Fruit fly (Drosophila melanogaster) whole organism, embryonic: Measurements from ENCODE around the gene CG13699.

Experiments used
- CG1024 ChIP-seq: fragments of 200-800 bp; sonication (Bioruptor generic); IDR thresholded peaks from 2 replicates; pipeline ENCODE4 v1.3.6; 2022; ENCODE audit warnings: missing biosample characterization, missing genetic modification characterization
- CG10267 ChIP-seq: fragments of 200-800 bp; sonication (Bioruptor generic); optimal IDR thresholded peaks from 2 replicates; lab custom pipeline; 2018; ENCODE audit warnings: missing biosample characterization, mild to moderate bottlenecking, missing genetic modification characterization, moderate library complexity
- CG11560 ChIP-seq: fragments of 200-800 bp; sonication (Bioruptor generic); IDR thresholded peaks from 3 replicates; pipeline ENCODE4 v1.3.6; 2022; ENCODE audit warnings: missing biosample characterization, missing genetic modification characterization
- CG1233 ChIP-seq: fragments of 200-800 bp; sonication (Bioruptor generic); optimal IDR thresholded peaks from 4 replicates; lab custom pipeline; 2018; ENCODE audit warnings: missing biosample characterization, mild to moderate bottlenecking, missing genetic modification characterization
- CG12769 ChIP-seq: fragments of 200-800 bp; sonication (Bioruptor generic); optimal IDR thresholded peaks from 2 replicates; lab custom pipeline; 2019; ENCODE audit warnings: missing biosample characterization, mild to moderate bottlenecking, missing genetic modification characterization, moderate library complexity
- CG13296 ChIP-seq: fragments of 200-800 bp; sonication (Bioruptor generic); optimal IDR thresholded peaks from 3 replicates; lab custom pipeline; 2018; ENCODE audit warnings: missing biosample characterization, mild to moderate bottlenecking, missing genetic modification characterization
- CG13775 ChIP-seq: fragments of 200-800 bp; sonication (Bioruptor generic); optimal IDR thresholded peaks from 3 replicates; lab custom pipeline; 2017; ENCODE audit warnings: missing biosample characterization, mild to moderate bottlenecking, missing genetic modification characterization
- CG14050 ChIP-seq: fragments of 200-800 bp; sonication (Bioruptor generic); IDR thresholded peaks from 3 replicates; pipeline ENCODE4 v1.3.6; 2022; ENCODE audit warnings: missing biosample characterization, missing genetic modification characterization
- CG15073 ChIP-seq: fragments of 200-800 bp; sonication (Bioruptor generic); optimal IDR thresholded peaks from 2 replicates; lab custom pipeline; 2016; ENCODE audit warnings: missing biosample characterization, missing genetic modification characterization
- CG15696 ChIP-seq: fragments of 200-800 bp; sonication (Bioruptor generic); optimal IDR thresholded peaks from 2 replicates; lab custom pipeline; 2019; ENCODE audit warnings: missing biosample characterization, mild to moderate bottlenecking, missing genetic modification characterization, moderate library complexity
- CG18599 ChIP-seq: fragments of 200-800 bp; sonication (Bioruptor generic); optimal IDR thresholded peaks from 3 replicates; lab custom pipeline; 2017; ENCODE audit warnings: missing biosample characterization, missing genetic modification characterization, mild to moderate bottlenecking, moderate library complexity, missing genetic modification reagents
- CG18764 ChIP-seq: fragments of 200-800 bp; sonication (Bioruptor generic); optimal IDR thresholded peaks from 3 replicates; lab custom pipeline; 2016; ENCODE audit warnings: missing biosample characterization, missing genetic modification characterization
- CG30020 ChIP-seq: fragments of 200-800 bp; optimal IDR thresholded peaks from 2 replicates; lab custom pipeline; 2019; ENCODE audit warnings: missing biosample characterization, mild to moderate bottlenecking, missing genetic modification characterization, moderate library complexity
- CG31224 ChIP-seq: fragments of 200-800 bp; sonication (Bioruptor generic); IDR thresholded peaks from 2 replicates; pipeline ENCODE4 v1.3.6; 2022; ENCODE audit warnings: missing biosample characterization, missing genetic modification characterization
- CG31441 ChIP-seq: fragments of 200-800 bp; sonication (Bioruptor generic); IDR thresholded peaks from 2 replicates; pipeline ENCODE4 v1.3.6; 2022; ENCODE audit warnings: missing biosample characterization, missing genetic modification characterization
- CG3995 ChIP-seq: fragments of 200-800 bp; sonication (Bioruptor generic); optimal IDR thresholded peaks from 3 replicates; lab custom pipeline; 2016; ENCODE audit warnings: missing biosample characterization, missing genetic modification characterization
- CG4617 ChIP-seq: fragments of 200-800 bp; sonication (Bioruptor generic); optimal IDR thresholded peaks from 3 replicates; lab custom pipeline; 2016; ENCODE audit warnings: missing biosample characterization, missing genetic modification characterization, borderline replicate concordance
- CG6654 ChIP-seq: fragments of 200-800 bp; sonication (Bioruptor generic); optimal IDR thresholded peaks from 2 replicates; lab custom pipeline; 2017; ENCODE audit warnings: missing biosample characterization, mild to moderate bottlenecking, missing genetic modification characterization
- CG6765 ChIP-seq: fragments of 200-800 bp; sonication (Bioruptor generic); optimal IDR thresholded peaks from 3 replicates; lab custom pipeline; 2017; ENCODE audit warnings: missing biosample characterization, mild to moderate bottlenecking, missing genetic modification characterization
- CG7786 ChIP-seq: fragments of 200-800 bp; sonication (Bioruptor generic); optimal IDR thresholded peaks from 2 replicates; lab custom pipeline; 2016; ENCODE audit warnings: missing biosample characterization, missing genetic modification characterization
- CG9817 ChIP-seq: fragments of 200-800 bp; sonication (Bioruptor generic); optimal IDR thresholded peaks from 2 replicates; lab custom pipeline; 2018; ENCODE audit warnings: missing biosample characterization, mild to moderate bottlenecking, missing genetic modification characterization, moderate library complexity
- CoRest ChIP-seq: fragments of 200-800 bp; sonication (Bioruptor generic); optimal IDR thresholded peaks from 3 replicates; lab custom pipeline; 2018; ENCODE audit warnings: missing biosample characterization, mild to moderate bottlenecking, missing genetic modification characterization, moderate library complexity
- D ChIP-seq, 2 experiments: fragments of 200-800 bp in 1 of 2; fragments of >200 bp in 1 of 2; sonication (Bioruptor generic) in 1 of 2; optimal IDR thresholded peaks; 2 replicates in 1 of 2; 3 replicates in 1 of 2; lab custom pipeline; 2017; ENCODE audit warnings: mild to moderate bottlenecking in 1 of 2, missing biosample characterization in 1 of 2, missing genetic modification characterization in 1 of 2, missing genetic modification reagents in 1 of 2
- HLH3B ChIP-seq: fragments of 200-800 bp; sonication (Bioruptor generic); IDR thresholded peaks from 2 replicates; pipeline ENCODE4 v1.3.6; 2022; ENCODE audit warnings: missing biosample characterization, missing genetic modification characterization
- Hr3 ChIP-seq: fragments of 200-800 bp; sonication (Bioruptor generic); optimal IDR thresholded peaks from 3 replicates; lab custom pipeline; 2016; ENCODE audit warnings: missing biosample characterization, missing genetic modification characterization
- Hr78 ChIP-seq, 2 experiments: fragments of 200-800 bp in 1 of 2; fragments of >200 bp in 1 of 2; sonication (Bioruptor generic) in 1 of 2; optimal IDR thresholded peaks; 2 replicates each; lab custom pipeline; 2017 to 2019; ENCODE audit warnings: missing biosample characterization in 2 of 2, missing genetic modification characterization in 2 of 2, mild to moderate bottlenecking in 1 of 2, moderate library complexity in 1 of 2
- Sin3A ChIP-seq: fragments of >200 bp; optimal IDR thresholded peaks from 2 replicates; lab custom pipeline; 2018
- Ssrp ChIP-seq: fragments of 200-800 bp; sonication (Bioruptor generic); optimal IDR thresholded peaks from 2 replicates; lab custom pipeline; 2018; ENCODE audit warnings: missing biosample characterization, mild to moderate bottlenecking, missing genetic modification characterization, moderate library complexity
- bab2 ChIP-seq: fragments of 200-800 bp; sonication (Bioruptor generic); optimal IDR thresholded peaks from 2 replicates; lab custom pipeline; 2016; ENCODE audit warnings: missing biosample characterization, missing genetic modification characterization
- cato ChIP-seq: fragments of 200-800 bp; sonication (Bioruptor generic); optimal IDR thresholded peaks from 2 replicates; lab custom pipeline; 2016; ENCODE audit warnings: missing biosample characterization, missing genetic modification characterization, borderline replicate concordance
- cg ChIP-seq: fragments of 200-800 bp; sonication (Bioruptor generic); optimal IDR thresholded peaks from 3 replicates; lab custom pipeline; 2019; ENCODE audit warnings: missing biosample characterization, mild to moderate bottlenecking, missing genetic modification characterization, moderate library complexity
- crc ChIP-seq: fragments of 200-800 bp; sonication (Bioruptor generic); optimal IDR thresholded peaks from 2 replicates; lab custom pipeline; 2016; ENCODE audit warnings: missing biosample characterization, missing genetic modification characterization
- crol ChIP-seq: fragments of 200-800 bp; sonication (Bioruptor generic); IDR thresholded peaks from 2 replicates; pipeline ENCODE4 v1.3.6; 2022; ENCODE audit warnings: missing biosample characterization, missing genetic modification characterization
- danr ChIP-seq: fragments of 200-800 bp; sonication (Bioruptor generic); IDR thresholded peaks from 2 replicates; pipeline ENCODE4 v1.3.6; 2022; ENCODE audit warnings: missing biosample characterization, missing genetic modification characterization
- dimm ChIP-seq: fragments of 200-800 bp; sonication (Bioruptor generic); IDR thresholded peaks from 2 replicates; pipeline ENCODE4 v1.3.6; 2022; ENCODE audit warnings: missing biosample characterization, missing genetic modification characterization
- en ChIP-seq: fragments of 200-800 bp; sonication (Bioruptor generic); optimal IDR thresholded peaks from 2 replicates; lab custom pipeline; 2016; ENCODE audit warnings: missing biosample characterization, missing genetic modification characterization
- ftz-f1 ChIP-seq: fragments of 200-800 bp; sonication (Bioruptor generic); optimal IDR thresholded peaks from 2 replicates; lab custom pipeline; 2016; ENCODE audit warnings: missing biosample characterization, missing genetic modification characterization
- gcm2 ChIP-seq: fragments of 200-800 bp; sonication (Bioruptor generic); optimal IDR thresholded peaks from 2 replicates; lab custom pipeline; 2016; ENCODE audit warnings: missing biosample characterization, missing genetic modification characterization
- her ChIP-seq: fragments of 200-800 bp; sonication (Bioruptor generic); optimal IDR thresholded peaks from 2 replicates; lab custom pipeline; 2016; ENCODE audit warnings: missing biosample characterization, missing genetic modification characterization
- hth ChIP-seq: fragments of >200 bp; optimal IDR thresholded peaks from 2 replicates; lab custom pipeline; 2017; ENCODE audit warnings: inconsistent platforms
- jigr1 ChIP-seq: fragments of 200-800 bp; sonication (Bioruptor generic); IDR thresholded peaks from 3 replicates; pipeline ENCODE4 v1.3.6; 2022; ENCODE audit warnings: missing biosample characterization, missing genetic modification characterization
- kni ChIP-seq: fragments of 200-800 bp; sonication (Bioruptor generic); optimal IDR thresholded peaks from 3 replicates; lab custom pipeline; 2017; ENCODE audit warnings: mild to moderate bottlenecking, missing biosample characterization, missing genetic modification reagents, missing genetic modification characterization
- luna ChIP-seq: fragments of 200-800 bp; sonication (Bioruptor generic); optimal IDR thresholded peaks from 2 replicates; lab custom pipeline; 2016; ENCODE audit warnings: missing biosample characterization, missing genetic modification characterization
- nau ChIP-seq: fragments of 200-800 bp; sonication (Bioruptor generic); optimal IDR thresholded peaks from 3 replicates; lab custom pipeline; 2017; ENCODE audit warnings: missing biosample characterization, mild to moderate bottlenecking, missing genetic modification characterization, missing genetic modification reagents
- otp ChIP-seq: fragments of 200-800 bp; sonication (Bioruptor generic); IDR thresholded peaks from 3 replicates; pipeline ENCODE4, ENCODE4 v1.3.6; 2022; ENCODE audit warnings: missing biosample characterization, missing genetic modification characterization
- pan ChIP-seq, 4 experiments: fragments of >200 bp in 3 of 4; fragments of 200-800 bp in 1 of 4; sonication (Bioruptor generic) in 1 of 4; optimal IDR thresholded peaks in 3 of 4; IDR thresholded peaks in 1 of 4; 2 replicates each; pipeline versions ENCODE4 v1.3.6 to Lab custom; 2017 to 2022; ENCODE audit warnings: missing biosample characterization in 2 of 4, missing genetic modification characterization in 2 of 4, mixed read lengths in 1 of 4
- ranshi ChIP-seq: fragments of 200-800 bp; sonication (Bioruptor generic); IDR thresholded peaks from 2 replicates; pipeline ENCODE4 v1.3.6; 2022; ENCODE audit warnings: missing biosample characterization, missing genetic modification characterization
- tll ChIP-seq, 2 experiments: fragments of 200-800 bp in 1 of 2; fragments of >200 bp in 1 of 2; sonication (Bioruptor generic) in 1 of 2; optimal IDR thresholded peaks; 2 replicates each; lab custom pipeline; 2017 to 2019; ENCODE audit warnings: missing biosample characterization in 2 of 2, missing genetic modification characterization in 2 of 2, mild to moderate bottlenecking in 1 of 2, moderate library complexity in 1 of 2
- unpg ChIP-seq: fragments of 200-800 bp; sonication (Bioruptor generic); optimal IDR thresholded peaks from 3 replicates; lab custom pipeline; 2018; ENCODE audit warnings: missing biosample characterization, mild to moderate bottlenecking, missing genetic modification characterization, moderate library complexity
- wek ChIP-seq: fragments of 200-800 bp; sonication (Bioruptor generic); optimal IDR thresholded peaks from 3 replicates; lab custom pipeline; 2018; ENCODE audit warnings: missing biosample characterization, mild to moderate bottlenecking, missing genetic modification characterization, moderate library complexity

Gene CG13699

DNA sequence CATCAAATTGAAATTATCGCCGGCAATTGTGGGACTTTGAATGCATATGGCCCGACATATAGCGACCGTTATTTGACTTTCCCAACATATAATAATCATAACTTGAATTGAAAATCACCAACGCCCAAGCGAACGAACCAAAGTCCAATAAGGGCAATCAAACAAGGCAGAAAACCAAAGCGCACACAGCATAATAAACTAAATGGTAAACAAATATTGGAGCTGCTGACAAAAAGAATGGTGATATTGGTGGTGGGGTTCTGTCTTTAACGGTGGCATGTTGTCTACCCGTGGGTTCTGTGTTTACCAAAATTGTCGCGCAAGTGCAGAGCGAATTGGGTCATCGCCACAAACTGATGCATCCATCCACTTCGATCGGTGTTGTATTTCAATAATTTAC lies 35.8 kb upstream of the CG13699 start (continued):
- no peak for TF ChIP-seq crol
- TF ChIP-seq cg (GFP tag; lab: Kevin White, UChicago): no peak
- TF ChIP-seq ftz-f1 (GFP tag; lab: Kevin White, UChicago): no peak
- peak; percentile 15 for TF ChIP-seq nau
- TF ChIP-seq kni (GFP tag; lab: Kevin White, UChicago): peak; percentile 65
- TF ChIP-seq CG15073: no peak
- no peak for TF ChIP-seq tll (GFP tag; optimal IDR thresholded peaks at IDR 0.05; lab: Kevin White, UChicago)
- TF ChIP-seq en (GFP tag; lab: Kevin White, UChicago): no peak
- TF ChIP-seq CG31224 (GFP tag; lab: Robert Waterston, UW): no peak
- TF ChIP-seq Hr3 (GFP tag; lab: Kevin White, UChicago): no peak
- no peak for TF ChIP-seq CG3995 (GFP tag; lab: Kevin White, UChicago)
- peak; percentile 24 for TF ChIP-seq unpg
- TF ChIP-seq CG7786: no peak
- no peak for TF ChIP-seq Hr78 (GFP tag; optimal IDR thresholded peaks at IDR 0.05; lab: Kevin White, UChicago)
- TF ChIP-seq Ssrp (tag; lab: Kevin White, UChicago): no peak
- no peak for TF ChIP-seq CG1024 (GFP tag; lab: Robert Waterston, UW)
- TF ChIP-seq CG9817 (tag; lab: Kevin White, UChicago): no peak
- no peak for TF ChIP-seq jigr1 (GFP tag; lab: Robert Waterston, UW)
- no peak for TF ChIP-seq CG30020 (tag; lab: Kevin White, UChicago)
- TF ChIP-seq pan (optimal IDR thresholded peaks at IDR 0.05; lab: Kevin White, UChicago): no peak
- peak in 1 of 2 experiments; percentile 47 for TF ChIP-seq pan (GFP tag; optimal IDR thresholded peaks at IDR 0.05 in 1 of 2, IDR thresholded peaks at IDR 0.05 in 1 of 2)
- TF ChIP-seq luna (GFP tag; lab: Kevin White, UChicago): no peak
- no peak for TF ChIP-seq her
- TF ChIP-seq bab2 (GFP tag; lab: Kevin White, UChicago): no peak
- TF ChIP-seq D (optimal IDR thresholded peaks at IDR 0.05; lab: Kevin White, UChicago): no peak
- peak; percentile 12 for TF ChIP-seq D (GFP tag; optimal IDR thresholded peaks at IDR 0.05; lab: Kevin White, UChicago)
- no peak for TF ChIP-seq CG6765 (GFP tag; lab: Kevin White, UChicago)
- TF ChIP-seq CG18764 (GFP tag; lab: Kevin White, UChicago): no peak
- no peak for TF ChIP-seq CG11560
- TF ChIP-seq HLH3B (GFP tag; lab: Robert Waterston, UW): no peak; the same call in 1 of the 2 replicates
- 0 out of 3 replicates have a peak, but pooled peaks have one; percentile 4 for TF ChIP-seq otp (GFP tag; lab: Robert Waterston, UW)
- no peak for TF ChIP-seq CoRest
- no peak for TF ChIP-seq CG14050 (GFP tag; lab: Robert Waterston, UW)
- TF ChIP-seq CG31441 (GFP tag; lab: Robert Waterston, UW): 0 out of 2 replicates have a peak, but pooled peaks have one; percentile 6
- no peak for TF ChIP-seq CG18599 (GFP tag; lab: Kevin White, UChicago)
- TF ChIP-seq CG6654 (GFP tag; lab: Kevin White, UChicago): no peak
- TF ChIP-seq dimm (GFP tag; lab: Robert Waterston, UW): no peak
- TF ChIP-seq CG10267 (tag; lab: Kevin White, UChicago): no peak
- TF ChIP-seq ranshi (GFP tag; lab: Robert Waterston, UW): no peak
- TF ChIP-seq danr (GFP tag; lab: Robert Waterston, UW): no peak
- no peak for TF ChIP-seq Sin3A
- TF ChIP-seq wek (GFP tag; lab: Kevin White, UChicago): peak; percentile 28
- TF ChIP-seq CG12769: no peak
- TF ChIP-seq cato: no peak
- no peak for TF ChIP-seq gcm2
- no peak for TF ChIP-seq CG4617 (GFP tag; lab: Kevin White, UChicago)
- TF ChIP-seq CG13775: no peak
- TF ChIP-seq CG15696 (tag; lab: Kevin White, UChicago): peak; percentile 4
- TF ChIP-seq CG1233: no peak
- no peak for TF ChIP-seq hth
- TF ChIP-seq CG13296 (GFP tag; lab: Kevin White, UChicago): no peak
- no peak for TF ChIP-seq crc (GFP tag; lab: Kevin White, UChicago)
